Worm (Caenorhabditis elegans): ENCODE results near the gene pbo-6.

Gene pbo-6

DNA sequence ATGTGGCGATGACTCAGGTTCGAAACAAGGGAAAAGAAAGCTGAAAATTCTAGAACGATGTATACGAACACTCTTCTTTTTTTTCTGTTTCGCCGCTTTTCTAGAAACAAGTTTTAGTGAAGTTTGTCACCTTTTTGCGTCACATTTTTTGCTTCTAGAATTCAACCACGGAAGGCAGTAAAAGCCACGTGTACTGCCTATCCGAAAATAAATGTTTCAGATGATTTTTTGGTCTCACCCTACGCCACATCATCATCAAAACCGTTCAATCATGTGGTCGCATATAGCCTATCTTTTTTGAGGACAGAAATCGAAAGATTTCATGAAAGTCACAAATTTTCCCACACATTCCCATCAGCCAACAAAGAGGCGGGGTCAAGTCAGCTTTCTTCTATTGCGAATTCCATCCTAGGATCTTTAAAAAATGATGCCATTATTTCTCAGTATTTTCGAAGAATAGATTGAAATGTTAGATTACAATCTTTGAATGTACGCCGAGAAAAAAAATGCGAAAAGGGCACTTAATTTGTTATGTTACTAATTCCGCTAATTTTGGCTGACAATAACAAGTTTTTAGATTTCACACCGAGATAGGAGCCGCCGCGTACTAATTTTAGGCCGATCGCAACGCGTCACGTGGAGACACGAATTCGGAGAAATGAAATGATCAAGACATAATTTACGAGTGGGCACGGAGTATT, 4.8 kb upstream of the pbo-6 start (continued):
- TF ChIP-seq ztf-4 (tag; optimal IDR thresholded peaks at IDR 0.05) (no peak), Y116A8C.19 (tag; optimal IDR thresholded peaks at IDR 0.05; ENCODE audit: borderline replicate concordance) (no peak), ceh-82 (tag; optimal IDR thresholded peaks at IDR 0.05) (no peak), mab-9 (GFP tag; IDR thresholded peaks at IDR 0.05) (no peak), nhr-19 (GFP tag; conservative IDR thresholded peaks at IDR 0.05) (no peak), nhr-85 (tag) (peak; percentile 92), mep-1 (tag; optimal IDR thresholded peaks at IDR 0.05) (no peak), ets-5 (GFP tag; IDR thresholded peaks at IDR 0.05) (no peak), ceh-63 (GFP tag; optimal IDR thresholded peaks at IDR 0.05) (no peak), lin-14 (GFP tag; optimal IDR thresholded peaks at IDR 0.05) (peak; percentile 46), egl-13 (tag; optimal IDR thresholded peaks at IDR 0.05) (no peak), egl-27 (tag; optimal IDR thresholded peaks at IDR 0.05) (no peak), pax-3 (tag; optimal IDR thresholded peaks at IDR 0.05) (no peak), isw-1 (GFP tag; IDR thresholded peaks at IDR 0.05) (no peak), fkh-4 (tag; optimal IDR thresholded peaks at IDR 0.05; ENCODE audit: borderline replicate concordance) (no peak), irx-1 (tag; optimal IDR thresholded peaks at IDR 0.05) (peak; percentile 55), C34B4.2 (tag; optimal IDR thresholded peaks at IDR 0.05) (no peak), lir-3 (tag; optimal IDR thresholded peaks at IDR 0.05; ENCODE audit: poor library complexity) (peak; percentile 1), nhr-47 (tag; optimal IDR thresholded peaks at IDR 0.05) (no peak), dsc-1 (tag; optimal IDR thresholded peaks at IDR 0.05) (no peak), fos-1 (tag; optimal IDR thresholded peaks at IDR 0.05) (no peak), sox-4 (tag; optimal IDR thresholded peaks at IDR 0.05) (no peak), aly-2 (tag; optimal IDR thresholded peaks at IDR 0.05) (no peak), mef-2 (tag; optimal IDR thresholded peaks at IDR 0.05) (no peak), unc-98 (GFP tag; IDR thresholded peaks at IDR 0.05) (no peak), efl-1 (optimal IDR thresholded peaks at IDR 0.05) (no peak), efl-1 (GFP tag; optimal IDR thresholded peaks at IDR 0.05 in 1 of 2) (peak in 1 of 2 experiments; percentile 91), swsn-7 (tag; optimal IDR thresholded peaks at IDR 0.05) (no peak), nhr-12 (tag; optimal IDR thresholded peaks at IDR 0.05) (no peak), grh-1 (GFP tag; IDR thresholded peaks at IDR 0.05) (0 out of 2 replicates have a peak, but pooled peaks have one; percentile 26), lin-35 (GFP tag; optimal IDR thresholded peaks at IDR 0.05) (peak in 1 of 2 experiments; percentile 37), skn-1 (tag; optimal IDR thresholded peaks at IDR 0.05) (no peak)

DNA sequence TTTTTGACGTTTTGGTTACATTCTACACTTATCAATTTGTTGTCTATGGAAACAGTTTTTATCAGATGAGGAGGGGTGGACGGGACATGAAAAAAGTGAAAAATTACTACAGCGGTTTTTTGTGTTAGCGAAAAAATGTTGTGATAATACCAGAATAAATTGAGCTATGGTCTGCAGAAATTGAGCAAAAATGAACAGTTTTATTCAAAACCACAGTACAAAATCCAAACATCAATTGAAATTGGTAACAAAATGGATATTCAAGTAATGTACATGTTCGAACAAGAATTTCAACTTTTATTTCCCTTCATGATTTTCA, 4.3 kb upstream of the pbo-6 start:
- TF ChIP-seq nhr-12 (tag; optimal IDR thresholded peaks at IDR 0.05), result no peak
- no peak for TF ChIP-seq pag-3 (tag; optimal IDR thresholded peaks at IDR 0.05; ENCODE audit: borderline replicate concordance, insufficient read depth)
- TF ChIP-seq unc-86 (tag; optimal IDR thresholded peaks at IDR 0.05), result no peak
- no peak for TF ChIP-seq skn-1 (tag; optimal IDR thresholded peaks at IDR 0.05)
- TF ChIP-seq sox-4 (tag; optimal IDR thresholded peaks at IDR 0.05), result no peak
- no peak for TF ChIP-seq dpl-1 (GFP tag; optimal IDR thresholded peaks at IDR 0.05)
- TF ChIP-seq dsc-1 (tag; optimal IDR thresholded peaks at IDR 0.05), result no peak
- TF ChIP-seq ces-1 (GFP tag; optimal IDR thresholded peaks at IDR 0.05), result no peak
- no peak for TF ChIP-seq ceh-8 (GFP tag; optimal IDR thresholded peaks at IDR 0.05)
- TF ChIP-seq irx-1 (tag; optimal IDR thresholded peaks at IDR 0.05), result no peak
- no peak for TF ChIP-seq mdl-1 (tag; optimal IDR thresholded peaks at IDR 0.05)
- no peak for TF ChIP-seq F16B12.6 (tag; optimal IDR thresholded peaks at IDR 0.05)
- no peak for TF ChIP-seq sptf-1 (tag; optimal IDR thresholded peaks at IDR 0.05)
- no peak for TF ChIP-seq tbx-2 (tag; optimal IDR thresholded peaks at IDR 0.05)

Measured in whole organism, L1 larva.